Worm (Caenorhabditis elegans): Measurements from ENCODE around the gene pho-14.

The pho-14 gene

DNA sequence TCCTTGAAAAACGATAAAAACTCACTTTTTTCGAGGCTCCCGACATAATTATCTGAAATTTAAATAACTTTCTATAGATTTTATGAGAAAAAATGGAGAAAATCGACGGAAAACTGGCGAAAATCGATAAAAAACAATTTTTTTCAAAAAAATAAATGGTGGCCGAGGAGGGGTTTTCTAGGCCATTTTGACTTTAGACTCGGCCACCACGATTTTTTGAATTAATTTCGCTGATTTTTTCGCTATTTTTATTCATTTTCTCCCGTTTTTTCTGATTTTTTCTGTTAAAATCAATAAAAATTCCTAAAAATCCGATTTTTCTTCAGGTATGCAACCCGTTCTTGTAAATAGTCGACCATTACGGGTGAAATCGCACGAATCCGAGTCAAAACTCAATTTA, 22.6 kb upstream of the pho-14 start, which contains the start of the genes sut-1 and eri-3:
Gene sut-1 (minus strand): TSS at position 58 of the 400 bp plus-strand sequence.
Gene eri-3 (plus strand): TSS at position 327 of the 400 bp plus-strand sequence.
- TF ChIP-seq ceh-34 (tag; optimal IDR thresholded peaks at IDR 0.05) (no peak), lim-6 (tag; optimal IDR thresholded peaks at IDR 0.05) (no peak), ama-1 (optimal IDR thresholded peaks at IDR 0.05) (no peak), elt-4 (tag; optimal IDR thresholded peaks at IDR 0.05) (no peak), K02D7.2 (tag; optimal IDR thresholded peaks at IDR 0.05) (no peak), pax-1 (tag; optimal IDR thresholded peaks at IDR 0.05) (no peak), tbx-7 (tag; optimal IDR thresholded peaks at IDR 0.05) (no peak)

ce11 chrII:1117992-1118729, 17.5 kb upstream of the pho-14 start, which contains the start of gene lips-13:
lips-13 (minus strand) TSS chrII:1118042.
- TF ChIP-seq ceh-6 (GFP tag; optimal IDR thresholded peaks at IDR 0.05) (no peak), pag-3 (tag; optimal IDR thresholded peaks at IDR 0.05; ENCODE audit: borderline replicate concordance) (no peak), pros-1 (tag; optimal IDR thresholded peaks at IDR 0.05) (no peak), fkh-6 (tag; optimal IDR thresholded peaks at IDR 0.05) (no peak), fkh-10 (GFP tag; optimal IDR thresholded peaks at IDR 0.05) (no peak), dve-1 (tag; optimal IDR thresholded peaks at IDR 0.05) (no peak), ztf-16 (tag; optimal IDR thresholded peaks at IDR 0.05) (no peak), ceh-24 (tag; optimal IDR thresholded peaks at IDR 0.05) (no peak), ceh-30 (tag; optimal IDR thresholded peaks at IDR 0.05) (no peak), ets-4 (tag; optimal IDR thresholded peaks at IDR 0.05) (no peak), ceh-22 (tag; optimal IDR thresholded peaks at IDR 0.05) (no peak), rnt-1 (tag; optimal IDR thresholded peaks at IDR 0.05) (no peak), hlh-15 (tag; optimal IDR thresholded peaks at IDR 0.05) (no peak), Y22D7AL.16 (tag; optimal IDR thresholded peaks at IDR 0.05) (no peak), T23F11.4 (GFP tag; optimal IDR thresholded peaks at IDR 0.05) (no peak), sox-4 (tag; optimal IDR thresholded peaks at IDR 0.05) (no peak)

DNA sequence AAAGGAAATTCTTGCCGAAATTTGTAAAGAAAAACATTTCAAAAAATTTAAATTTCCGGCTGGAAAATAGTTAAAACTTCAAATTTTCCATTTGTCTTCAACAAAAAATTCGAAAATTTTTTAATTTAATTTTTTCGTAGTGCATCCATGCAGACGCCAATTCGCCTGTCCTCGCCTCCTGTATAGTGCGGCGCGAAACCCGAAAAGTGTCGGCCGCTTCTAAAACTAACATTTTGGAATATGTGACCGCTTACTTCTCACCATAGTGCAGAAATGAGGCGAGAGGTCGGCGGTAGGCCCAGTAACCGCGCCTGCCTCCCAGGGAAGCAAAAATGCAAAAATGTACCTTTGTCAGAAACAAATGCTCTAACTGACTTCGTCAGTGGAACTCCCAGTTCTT, 15.9 kb upstream of the pho-14 start:
- no peak for TF ChIP-seq hlh-6 (tag; optimal IDR thresholded peaks at IDR 0.05)
- TF ChIP-seq ceh-6 (GFP tag; optimal IDR thresholded peaks at IDR 0.05), result no peak
- no peak for TF ChIP-seq hlh-30 (tag; optimal IDR thresholded peaks at IDR 0.05; ENCODE audit: insufficient read depth)
- TF ChIP-seq npax-4 (tag; optimal IDR thresholded peaks at IDR 0.05), result no peak
- TF ChIP-seq ceh-22 (tag; optimal IDR thresholded peaks at IDR 0.05), result no peak
- no peak for TF ChIP-seq elt-4 (tag; optimal IDR thresholded peaks at IDR 0.05)
- TF ChIP-seq ttx-3 (tag; optimal IDR thresholded peaks at IDR 0.05), result no peak
- TF ChIP-seq T23F11.4 (GFP tag; optimal IDR thresholded peaks at IDR 0.05), result no peak
- no peak for TF ChIP-seq pha-2 (tag; optimal IDR thresholded peaks at IDR 0.05)

ce11 chrII:1114133-1114532, 13.5 kb upstream of the pho-14 start, which contains the start of gene lips-12:
lips-12 (minus strand) TSS chrII:1114233.
- TF ChIP-seq ceh-22 (tag; optimal IDR thresholded peaks at IDR 0.05), result no peak
- no peak for TF ChIP-seq ceh-18 (tag; optimal IDR thresholded peaks at IDR 0.05)
- no peak for TF ChIP-seq ceh-31 (tag; optimal IDR thresholded peaks at IDR 0.05)
- TF ChIP-seq lim-6 (tag; optimal IDR thresholded peaks at IDR 0.05), result no peak
- TF ChIP-seq ets-4 (tag; optimal IDR thresholded peaks at IDR 0.05), result no peak
- no peak for TF ChIP-seq ceh-48 (tag; optimal IDR thresholded peaks at IDR 0.05)
- no peak for TF ChIP-seq K02D7.2 (tag; optimal IDR thresholded peaks at IDR 0.05)
- TF ChIP-seq Y22D7AL.16 (tag; optimal IDR thresholded peaks at IDR 0.05), result no peak
- TF ChIP-seq ahr-1 (tag; optimal IDR thresholded peaks at IDR 0.05), result no peak
- TF ChIP-seq fax-1 (tag; optimal IDR thresholded peaks at IDR 0.05), result no peak
- TF ChIP-seq sdc-2 (tag; optimal IDR thresholded peaks at IDR 0.05), result no peak
- TF ChIP-seq ceh-6 (GFP tag; optimal IDR thresholded peaks at IDR 0.05), result no peak
- no peak for TF ChIP-seq ttx-3 (tag; optimal IDR thresholded peaks at IDR 0.05)
- no peak for TF ChIP-seq K09A11.1 (tag; optimal IDR thresholded peaks at IDR 0.05; ENCODE audit: insufficient read depth)
- TF ChIP-seq unc-3 (GFP tag; conservative IDR thresholded peaks at IDR 0.05), result no peak
- no peak for TF ChIP-seq unc-3 (tag; optimal IDR thresholded peaks at IDR 0.05)
- no peak for TF ChIP-seq pax-1 (tag; optimal IDR thresholded peaks at IDR 0.05)
- no peak for TF ChIP-seq ceh-9 (tag; optimal IDR thresholded peaks at IDR 0.05)
- TF ChIP-seq C08G9.2 (tag; optimal IDR thresholded peaks at IDR 0.05), result no peak
- TF ChIP-seq mec-3 (tag; optimal IDR thresholded peaks at IDR 0.05; ENCODE audit: borderline replicate concordance), result no peak
